Worm (Caenorhabditis elegans) whole organism, late embryonic: Measurements from ENCODE around the gene H10E21.5.

ENCODE experiments used
- F13H6.1 ChIP-seq: sonication (generic microtip); optimal IDR thresholded peaks from 2 replicates; lab custom pipeline; 2016; ENCODE audit warnings: missing genetic modification characterization, missing compliant biosample characterization
- K02D7.2 ChIP-seq: sonication (generic microtip); optimal IDR thresholded peaks from 2 replicates; lab custom pipeline; 2017; ENCODE audit warnings: mild to moderate bottlenecking, missing genetic modification characterization, missing compliant biosample characterization
- T23F11.4 ChIP-seq: fragments of 200-800 bp; sonication (Bioruptor generic); optimal IDR thresholded peaks from 2 replicates; lab custom pipeline; 2018; ENCODE audit warnings: mild to moderate bottlenecking, missing genetic modification characterization, missing compliant biosample characterization
- Y22D7AL.16 ChIP-seq: sonication (generic microtip); optimal IDR thresholded peaks from 2 replicates; lab custom pipeline; 2016; ENCODE audit warnings: missing genetic modification characterization, missing compliant biosample characterization
- ahr-1 ChIP-seq: sonication (generic microtip); optimal IDR thresholded peaks from 2 replicates; lab custom pipeline; 2016; ENCODE audit warnings: missing genetic modification characterization, missing compliant biosample characterization
- ceh-19 ChIP-seq: fragments of 200-800 bp; sonication (Bioruptor generic); optimal IDR thresholded peaks from 2 replicates; lab custom pipeline; 2018; ENCODE audit warnings: mild to moderate bottlenecking, missing genetic modification characterization, missing compliant biosample characterization
- ceh-2 ChIP-seq: sonication (generic microtip); optimal IDR thresholded peaks from 2 replicates; lab custom pipeline; 2016; ENCODE audit warnings: missing genotype, missing genetic modification characterization, missing compliant biosample characterization
- ceh-22 ChIP-seq: sonication (generic microtip); optimal IDR thresholded peaks from 2 replicates; lab custom pipeline; 2017; ENCODE audit warnings: missing biosample characterization, missing genetic modification characterization
- ceh-24 ChIP-seq: sonication (generic microtip); optimal IDR thresholded peaks from 2 replicates; lab custom pipeline; 2016; ENCODE audit warnings: mild to moderate bottlenecking, missing genetic modification characterization, missing compliant biosample characterization
- ceh-30 ChIP-seq: fragments of 150-350 bp; optimal IDR thresholded peaks from 2 replicates; lab custom pipeline; 2014; ENCODE audit warnings: missing biosample characterization, missing genetic modification characterization
- ceh-34 ChIP-seq: sonication (generic microtip); optimal IDR thresholded peaks from 2 replicates; lab custom pipeline; 2016; ENCODE audit warnings: mild to moderate bottlenecking, missing genetic modification characterization, missing compliant biosample characterization
- ceh-45 ChIP-seq: fragments of 200-800 bp; sonication (Bioruptor generic); IDR thresholded peaks from 2 replicates; pipeline ENCODE4 v1.3.6; 2022; ENCODE audit warnings: missing genetic modification reagents, missing genetic modification characterization, missing compliant biosample characterization
- ceh-9 ChIP-seq: sonication (generic microtip); optimal IDR thresholded peaks from 2 replicates; lab custom pipeline; 2016; ENCODE audit warnings: mild to moderate bottlenecking, missing genetic modification characterization, inconsistent platforms, missing compliant biosample characterization
- che-1 ChIP-seq: sonication (generic microtip); optimal IDR thresholded peaks from 2 replicates; lab custom pipeline; 2016; ENCODE audit warnings: mild to moderate bottlenecking, missing genetic modification characterization, missing compliant biosample characterization
- dve-1 ChIP-seq: sonication (generic microtip); optimal IDR thresholded peaks from 2 replicates; lab custom pipeline; 2017; ENCODE audit warnings: antibody characterized with exemption, mild to moderate bottlenecking, missing genetic modification characterization, missing compliant biosample characterization
- ets-4 ChIP-seq: sonication (generic microtip); optimal IDR thresholded peaks from 2 replicates; lab custom pipeline; 2016; ENCODE audit warnings: missing genetic modification characterization, missing compliant biosample characterization
- fkh-10 ChIP-seq: fragments of 150-350 bp; optimal IDR thresholded peaks from 2 replicates; lab custom pipeline; 2014; ENCODE audit warnings: missing biosample characterization, missing genetic modification reagents, missing genetic modification characterization
- fkh-6 ChIP-seq: sonication (generic microtip); optimal IDR thresholded peaks from 2 replicates; lab custom pipeline; 2016; ENCODE audit warnings: missing genetic modification characterization, missing compliant biosample characterization
- gmeb-2 ChIP-seq: sonication (generic microtip); optimal IDR thresholded peaks from 2 replicates; lab custom pipeline; 2016; ENCODE audit warnings: missing genetic modification characterization, inconsistent platforms, missing compliant biosample characterization
- hlh-30 ChIP-seq: sonication (generic microtip); optimal IDR thresholded peaks from 2 replicates; lab custom pipeline; 2017; ENCODE audit warnings: antibody characterized with exemption, missing genetic modification characterization, missing compliant biosample characterization; ENCODE audit not compliant: insufficient read depth
- hlh-8 ChIP-seq: sonication (generic microtip); optimal IDR thresholded peaks from 2 replicates; lab custom pipeline; 2016; ENCODE audit warnings: missing genotype, missing genetic modification characterization, missing compliant biosample characterization
- lin-11 ChIP-seq: fragments of 200-800 bp; sonication (Bioruptor generic); optimal IDR thresholded peaks from 2 replicates; lab custom pipeline; 2018; ENCODE audit warnings: mild to moderate bottlenecking, missing genetic modification characterization, missing compliant biosample characterization
- madf-2 ChIP-seq: sonication (generic microtip); optimal IDR thresholded peaks from 2 replicates; lab custom pipeline; 2017; ENCODE audit warnings: missing genetic modification characterization, missing compliant biosample characterization
- mec-3 ChIP-seq: sonication (generic microtip); optimal IDR thresholded peaks from 2 replicates; lab custom pipeline; 2016; ENCODE audit warnings: borderline replicate concordance, missing genetic modification characterization, missing compliant biosample characterization
- nfya-1 ChIP-seq: sonication (generic microtip); optimal IDR thresholded peaks from 2 replicates; lab custom pipeline; 2017; ENCODE audit warnings: missing genetic modification characterization, mild to moderate bottlenecking, missing compliant biosample characterization, antibody characterized with exemption, moderate library complexity
- nhr-11 ChIP-seq: fragments of 150-350 bp; optimal IDR thresholded peaks from 2 replicates; lab custom pipeline; 2014; ENCODE audit warnings: missing biosample characterization, missing genetic modification characterization
- nhr-232 ChIP-seq: sonication (generic microtip); optimal IDR thresholded peaks from 2 replicates; lab custom pipeline; 2016; ENCODE audit warnings: missing genetic modification characterization, missing compliant biosample characterization
- npax-4 ChIP-seq: sonication (generic microtip); optimal IDR thresholded peaks from 2 replicates; lab custom pipeline; 2016; ENCODE audit warnings: missing genetic modification characterization, missing compliant biosample characterization
- pax-1 ChIP-seq: fragments of 150-350 bp; optimal IDR thresholded peaks from 2 replicates; lab custom pipeline; 2014; ENCODE audit warnings: missing biosample characterization, missing genetic modification characterization
- pros-1 ChIP-seq: fragments of 150-350 bp; optimal IDR thresholded peaks from 2 replicates; lab custom pipeline; 2014; ENCODE audit warnings: missing biosample characterization, missing genetic modification reagents, missing genetic modification characterization
- ref-2 ChIP-seq: sonication (generic microtip); optimal IDR thresholded peaks from 2 replicates; lab custom pipeline; 2016; ENCODE audit warnings: missing genetic modification characterization, missing compliant biosample characterization
- rnt-1 ChIP-seq: sonication (generic microtip); optimal IDR thresholded peaks from 2 replicates; lab custom pipeline; 2016; ENCODE audit warnings: missing genetic modification characterization, missing compliant biosample characterization
- tbx-2 ChIP-seq: sonication (generic microtip); optimal IDR thresholded peaks from 2 replicates; lab custom pipeline; 2016; ENCODE audit warnings: missing genetic modification characterization, missing compliant biosample characterization
- tbx-7 ChIP-seq: sonication (generic microtip); optimal IDR thresholded peaks from 2 replicates; lab custom pipeline; 2016; ENCODE audit warnings: missing genotype, missing genetic modification characterization, missing compliant biosample characterization
- ttx-3 ChIP-seq: sonication (generic microtip); optimal IDR thresholded peaks from 2 replicates; lab custom pipeline; 2016; ENCODE audit warnings: missing genetic modification reagents, missing genetic modification characterization, missing compliant biosample characterization
- unc-3 ChIP-seq, 2 experiments: fragments of 200-800 bp in 1 of 2; sonication (Bioruptor generic) in 1 of 2; sonication (generic microtip) in 1 of 2; conservative IDR thresholded peaks in 1 of 2; optimal IDR thresholded peaks in 1 of 2; 2 replicates each; pipeline versions ENCODE4 v1.3.6 to Lab custom; 2016 to 2022; ENCODE audit warnings: missing compliant biosample characterization in 2 of 2, missing genetic modification characterization in 2 of 2, missing genetic modification reagents in 1 of 2
- unc-42 ChIP-seq: sonication (generic microtip); optimal IDR thresholded peaks from 2 replicates; lab custom pipeline; 2016; ENCODE audit warnings: missing genotype, missing genetic modification characterization, missing compliant biosample characterization
- unc-55 ChIP-seq: sonication (generic microtip); optimal IDR thresholded peaks from 2 replicates; lab custom pipeline; 2017; ENCODE audit warnings: missing biosample characterization, missing genetic modification reagents, missing genetic modification characterization
- unc-86 ChIP-seq: sonication (generic microtip); optimal IDR thresholded peaks from 2 replicates; lab custom pipeline; 2016; ENCODE audit warnings: missing genetic modification characterization, missing compliant biosample characterization
- zip-5 ChIP-seq: sonication (generic microtip); optimal IDR thresholded peaks from 2 replicates; lab custom pipeline; 2016; ENCODE audit warnings: missing genetic modification characterization, missing compliant biosample characterization

Gene H10E21.5

DNA sequence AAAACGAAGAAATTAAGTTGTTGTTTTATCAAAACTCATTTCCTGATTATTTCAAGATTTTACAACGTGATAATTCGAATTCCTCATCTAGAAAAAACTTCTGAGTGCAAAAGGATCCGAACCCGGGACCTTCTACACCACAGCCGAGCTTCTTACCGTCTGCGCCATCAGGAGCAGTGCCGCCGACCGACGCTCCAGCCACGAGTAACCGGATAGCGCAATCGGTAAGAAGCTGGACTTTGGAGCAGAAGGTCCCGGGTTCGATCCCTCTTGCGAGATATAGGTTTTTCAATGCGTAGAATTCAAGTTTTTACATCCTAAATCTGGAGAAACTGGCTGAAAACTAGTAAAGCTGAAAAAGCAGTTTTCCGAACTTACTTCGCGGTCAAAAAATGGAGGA lies 29.9 kb upstream of the H10E21.5 start:
- TF ChIP-seq madf-2 (tag; lab: Kevin White, UChicago) (no peak), unc-86 (no peak), lin-11 (tag; lab: Kevin White, UChicago) (no peak), fkh-6 (tag; lab: Kevin White, UChicago) (no peak), unc-3 (GFP tag; conservative IDR thresholded peaks at IDR 0.05; lab: Robert Waterston, UW) (no peak), unc-3 (tag; optimal IDR thresholded peaks at IDR 0.05; lab: Kevin White, UChicago) (no peak)

DNA sequence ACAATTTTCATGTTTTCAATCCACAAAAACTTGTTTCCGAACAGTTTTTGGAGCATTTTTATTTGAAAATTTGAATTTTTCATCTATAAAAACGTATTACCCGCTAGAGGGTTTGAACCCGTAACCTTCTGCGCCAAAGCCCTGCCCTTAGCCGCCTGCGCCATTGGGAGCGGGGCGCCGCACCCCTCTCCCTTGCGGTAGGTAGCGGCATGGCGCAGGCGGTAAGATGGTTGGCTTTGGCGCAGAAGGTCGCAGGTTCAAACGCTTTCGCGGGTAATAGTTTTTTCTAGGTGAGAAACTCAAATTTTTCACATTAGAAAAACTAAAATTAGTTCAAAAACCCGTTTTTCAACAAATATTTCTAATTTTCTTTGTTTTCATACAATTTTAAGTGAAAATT lies 27.9 kb upstream of the H10E21.5 start:
- TF ChIP-seq ceh-30 (no peak), pax-1 (tag; lab: Kevin White, UChicago) (no peak), K02D7.2 (no peak), fkh-10 (GFP tag; lab: Kevin White, UChicago) (no peak), zip-5 (no peak), ceh-2 (tag; lab: Kevin White, UChicago) (no peak), nhr-11 (no peak), unc-3 (GFP tag; conservative IDR thresholded peaks at IDR 0.05; lab: Robert Waterston, UW) (no peak), unc-3 (tag; optimal IDR thresholded peaks at IDR 0.05; lab: Kevin White, UChicago) (no peak), ceh-9 (tag; lab: Kevin White, UChicago) (no peak), ceh-19 (GFP tag; lab: Kevin White, UChicago) (no peak)
- TF ChIP-seq, all 69 proteins: peak for 0

DNA sequence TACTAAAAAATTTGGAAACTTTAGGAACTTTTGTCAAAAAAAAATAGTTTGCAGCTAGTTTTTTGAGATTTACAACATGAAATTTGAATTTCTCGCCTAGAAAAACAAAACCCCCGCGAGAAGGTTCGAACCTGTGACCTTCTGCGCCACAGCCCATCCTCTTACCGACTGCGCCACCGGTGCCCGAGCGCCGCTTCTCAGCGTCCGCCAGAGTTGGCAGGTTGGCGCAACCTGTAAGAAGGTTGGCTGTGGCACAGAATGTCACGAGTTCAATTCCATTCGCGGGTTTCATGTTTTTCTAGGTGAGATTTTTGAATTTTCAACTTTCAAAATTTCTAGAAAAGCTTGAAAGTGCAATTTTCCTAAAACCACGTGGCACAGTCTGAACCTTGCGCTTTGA lies 26.7 kb upstream of the H10E21.5 start:
- TF ChIP-seq ahr-1 (tag; lab: Kevin White, UChicago) (no peak), fkh-10 (GFP tag; lab: Kevin White, UChicago) (no peak), unc-86 (no peak), che-1 (tag; lab: Kevin White, UChicago) (no peak), pax-1 (tag; lab: Kevin White, UChicago) (no peak), dve-1 (tag; lab: Kevin White, UChicago) (no peak), pros-1 (no peak), unc-3 (GFP tag; conservative IDR thresholded peaks at IDR 0.05; lab: Robert Waterston, UW) (no peak), unc-3 (tag; optimal IDR thresholded peaks at IDR 0.05; lab: Kevin White, UChicago) (no peak), hlh-8 (tag; lab: Kevin White, UChicago) (no peak), ttx-3 (no peak), ceh-22 (no peak), ceh-19 (GFP tag; lab: Kevin White, UChicago) (no peak), ceh-34 (no peak), gmeb-2 (tag; lab: Kevin White, UChicago) (no peak), npax-4 (no peak), ceh-9 (tag; lab: Kevin White, UChicago) (no peak)

DNA sequence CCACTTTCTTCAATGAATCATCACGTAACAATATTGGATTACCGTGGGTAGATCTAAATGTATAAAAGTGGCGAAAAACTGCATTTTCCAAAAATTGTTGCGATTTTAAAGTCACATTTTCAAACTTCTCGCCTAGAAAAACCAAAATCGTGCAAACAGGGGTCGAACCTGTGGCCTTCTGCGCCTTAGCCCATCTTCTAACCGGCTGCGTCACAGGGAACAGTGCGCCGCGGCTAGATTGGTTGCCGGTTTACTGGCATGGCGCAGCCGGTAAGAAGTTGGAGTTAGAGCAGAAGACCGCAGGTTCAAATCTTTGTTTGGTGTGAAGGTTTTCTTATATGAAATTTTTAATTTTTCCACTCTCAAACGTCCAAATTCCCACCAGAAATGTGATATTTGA lies 25.3 kb upstream of the H10E21.5 start:
- TF ChIP-seq Y22D7AL.16 (tag; lab: Kevin White, UChicago): no peak

DNA sequence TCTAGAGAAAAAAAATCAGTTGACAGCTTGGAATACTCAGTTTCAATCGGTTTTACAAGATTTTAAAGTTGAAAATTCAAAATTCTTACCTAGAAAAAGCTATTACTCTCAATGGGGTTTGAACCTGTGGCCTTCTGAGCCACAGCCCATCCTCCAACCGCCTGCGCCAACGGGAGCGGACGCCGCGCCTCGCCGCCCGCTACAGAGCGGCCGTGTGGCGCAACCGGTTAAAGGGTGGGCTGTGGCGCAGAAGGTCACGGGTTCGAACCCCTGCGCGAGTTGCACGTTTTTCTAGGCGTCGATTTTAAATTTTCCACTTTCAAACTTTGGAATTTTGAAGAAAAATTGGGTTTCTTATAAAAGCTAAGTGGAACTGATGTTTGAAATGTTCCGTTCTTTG lies 24.6 kb upstream of the H10E21.5 start:
- no peak for TF ChIP-seq unc-55
- TF ChIP-seq tbx-2 (tag; lab: Kevin White, UChicago): no peak
- no peak for TF ChIP-seq hlh-30 (tag; lab: Kevin White, UChicago)
- no peak for TF ChIP-seq ceh-2 (tag; lab: Kevin White, UChicago)
- peak; percentile 24 for TF ChIP-seq unc-86
- TF ChIP-seq ref-2: no peak
- TF ChIP-seq unc-42 (tag; lab: Kevin White, UChicago): no peak

DNA sequence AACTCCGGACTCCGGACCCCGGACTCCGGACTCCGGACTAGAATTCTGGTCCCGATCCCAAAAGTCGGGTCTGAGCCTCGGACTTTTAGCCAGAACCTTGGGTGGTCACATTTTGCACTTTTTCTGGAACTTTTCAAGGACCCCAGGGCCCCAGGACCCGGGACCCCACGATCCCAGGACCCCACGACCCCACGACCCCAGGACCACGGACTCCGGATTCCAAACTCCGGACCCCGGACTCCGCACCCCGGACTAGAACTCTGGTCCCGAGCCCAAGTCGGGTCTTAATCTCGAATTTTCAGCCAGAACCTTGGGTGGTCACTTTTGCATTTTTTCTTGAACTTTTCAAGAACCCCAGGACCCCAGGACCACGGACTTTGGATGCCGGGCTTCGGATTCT lies 19.0 kb upstream of the H10E21.5 start:
- TF ChIP-seq npax-4 (no peak), mec-3 (tag; lab: Kevin White, UChicago) (no peak), hlh-8 (tag; lab: Kevin White, UChicago) (no peak), tbx-7 (tag; lab: Kevin White, UChicago) (no peak), hlh-30 (tag; lab: Kevin White, UChicago) (no peak), ets-4 (tag; lab: Kevin White, UChicago) (no peak), nfya-1 (tag; lab: Kevin White, UChicago) (no peak), ceh-24 (no peak), Y22D7AL.16 (tag; lab: Kevin White, UChicago) (no peak), F13H6.1 (no peak), ceh-22 (no peak), nhr-232 (no peak), unc-55 (no peak), rnt-1 (tag; lab: Kevin White, UChicago) (no peak), lin-11 (tag; lab: Kevin White, UChicago) (no peak), zip-5 (no peak), T23F11.4 (GFP tag; lab: Kevin White, UChicago) (no peak), ceh-45 (GFP tag; lab: Robert Waterston, UW) (no peak)
